Worm (Caenorhabditis elegans): ENCODE results near the gene C35D10.12.
A peak's percentile ranks its signal among the peaks of the same experiment; 100 is the strongest.
"Not testable (repeated sequence)": the region's sequence is repeated elsewhere in the genome, so short reads cannot be mapped to it uniquely, and the experiment has no call there.

C35D10.12 gene

ce11 chrIII:4874671-4875070 is at the start of gene C35D10.12:
TSS of gene C35D10.12 (minus strand) at chrIII:4874771.
- no peak for TF ChIP-seq nfya-1 (tag; optimal IDR thresholded peaks at IDR 0.05)
- no peak for TF ChIP-seq unc-42 (tag; optimal IDR thresholded peaks at IDR 0.05)
- no peak for TF ChIP-seq Y22D7AL.16 (tag; optimal IDR thresholded peaks at IDR 0.05)
- TF ChIP-seq ama-1 (optimal IDR thresholded peaks at IDR 0.05): no peak
- no peak for TF ChIP-seq tbx-2 (tag; optimal IDR thresholded peaks at IDR 0.05)
- TF ChIP-seq pag-3 (tag; optimal IDR thresholded peaks at IDR 0.05; ENCODE audit: borderline replicate concordance): no peak

- TF ChIP-seq Y22D7AL.16 (tag; optimal IDR thresholded peaks at IDR 0.05) (no peak), mec-3 (tag; optimal IDR thresholded peaks at IDR 0.05; ENCODE audit: borderline replicate concordance) (no peak), unc-42 (tag; optimal IDR thresholded peaks at IDR 0.05) (no peak), ahr-1 (tag; optimal IDR thresholded peaks at IDR 0.05) (no peak), unc-86 (tag; optimal IDR thresholded peaks at IDR 0.05) (no peak), ets-4 (tag; optimal IDR thresholded peaks at IDR 0.05) (no peak), ttx-3 (tag; optimal IDR thresholded peaks at IDR 0.05) (no peak), pros-1 (tag; optimal IDR thresholded peaks at IDR 0.05) (no peak)
These were observed 49.6 kb upstream of the C35D10.12 start for ce11 chrIII:4924134-4924533.

ce11 chrIII:4922020-4922419 is 47.4 kb upstream of the C35D10.12 start, which contains the start of gene mmab-1:
TSS of gene mmab-1 (minus strand) at chrIII:4922114.
- not testable (repeated sequence) for TF ChIP-seq odd-2, ztf-16, syd-9 (tag; optimal IDR thresholded peaks at IDR 0.05)

- TF ChIP-seq dve-1 (tag; optimal IDR thresholded peaks at IDR 0.05): no peak
- TF ChIP-seq nfya-1 (tag; optimal IDR thresholded peaks at IDR 0.05): no peak
- no peak for TF ChIP-seq mec-3 (tag; optimal IDR thresholded peaks at IDR 0.05; ENCODE audit: borderline replicate concordance)
- no peak for TF ChIP-seq pha-4 (tag; optimal IDR thresholded peaks at IDR 0.05)
These were observed 45.6 kb upstream of the C35D10.12 start, which contains the start of gene ula-1 for ce11 chrIII:4920221-4920620. TSS of gene ula-1 (minus strand) at chrIII:4920321.

- TF ChIP-seq madf-2 (tag; optimal IDR thresholded peaks at IDR 0.05) (no peak), ceh-24 (tag; optimal IDR thresholded peaks at IDR 0.05) (no peak), tbx-2 (tag; optimal IDR thresholded peaks at IDR 0.05) (no peak), ceh-14 (tag; optimal IDR thresholded peaks at IDR 0.05) (no peak), gmeb-2 (tag; optimal IDR thresholded peaks at IDR 0.05) (no peak), pax-1 (tag; optimal IDR thresholded peaks at IDR 0.05) (no peak), nfya-1 (tag; optimal IDR thresholded peaks at IDR 0.05) (no peak), ceh-2 (tag; optimal IDR thresholded peaks at IDR 0.05) (no peak), ceh-45 (GFP tag; IDR thresholded peaks at IDR 0.05) (no peak), hlh-6 (tag; optimal IDR thresholded peaks at IDR 0.05) (no peak), unc-42 (tag; optimal IDR thresholded peaks at IDR 0.05) (no peak), tbx-7 (tag; optimal IDR thresholded peaks at IDR 0.05) (no peak), sox-4 (tag; optimal IDR thresholded peaks at IDR 0.05) (no peak), ceh-19 (GFP tag; optimal IDR thresholded peaks at IDR 0.05) (no peak), ztf-16 (tag; optimal IDR thresholded peaks at IDR 0.05) (no peak), npax-4 (tag; optimal IDR thresholded peaks at IDR 0.05) (no peak), mec-3 (tag; optimal IDR thresholded peaks at IDR 0.05; ENCODE audit: borderline replicate concordance) (no peak), nhr-11 (tag; optimal IDR thresholded peaks at IDR 0.05) (no peak)
These were observed 44.3 kb upstream of the C35D10.12 start for ce11 chrIII:4918906-4919305.

ce11 chrIII:4917960-4918712 is 43.6 kb upstream of the C35D10.12 start, which contains the start of gene rpb-8:
TSS of gene rpb-8 (minus strand) at chrIII:4918008.
- TF ChIP-seq pha-4 (tag; optimal IDR thresholded peaks at IDR 0.05) (no peak), ceh-19 (GFP tag; optimal IDR thresholded peaks at IDR 0.05) (no peak), tbx-2 (tag; optimal IDR thresholded peaks at IDR 0.05) (no peak), ztf-16 (tag; optimal IDR thresholded peaks at IDR 0.05) (no peak), unc-42 (tag; optimal IDR thresholded peaks at IDR 0.05) (peak; percentile 15), ceh-31 (tag; optimal IDR thresholded peaks at IDR 0.05) (peak; percentile 41), nfya-1 (tag; optimal IDR thresholded peaks at IDR 0.05) (peak; percentile 46), dve-1 (tag; optimal IDR thresholded peaks at IDR 0.05) (no peak)
